Worm (Caenorhabditis elegans): ENCODE results near the gene fbxa-192.

DNA sequence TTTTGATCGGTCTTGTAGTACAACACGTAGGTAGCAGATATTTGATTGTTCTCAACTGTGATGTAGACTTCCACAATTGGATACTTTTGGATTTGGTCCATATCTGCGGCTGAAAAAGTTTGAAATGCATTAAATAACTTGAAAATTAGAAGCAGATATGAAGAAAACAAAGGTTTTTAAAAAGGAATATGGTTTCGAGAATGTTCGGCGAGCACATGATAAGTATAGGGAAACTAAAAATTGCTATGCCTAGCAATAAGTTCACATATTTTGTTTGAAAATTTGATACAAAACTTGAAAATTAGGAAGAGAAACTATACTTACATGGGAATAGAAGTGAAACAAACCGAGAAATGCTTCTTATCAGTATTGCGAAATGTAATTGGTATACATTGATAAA is 34.7 kb downstream of the fbxa-192 start, which contains the start of gene Y6G8.5:
- TF ChIP-seq ceh-90 (tag; optimal IDR thresholded peaks at IDR 0.05) = no peak
- no peak for TF ChIP-seq lin-15B (tag; optimal IDR thresholded peaks at IDR 0.05)

All from whole organism, L1 larva.